Worm (Caenorhabditis elegans) whole organism, L2 larva: ENCODE data around the gene sth-1.

ENCODE experiments used
- C34F6.9 ChIP-seq: fragments of 150-350 bp; optimal IDR thresholded peaks from 2 replicates; lab custom pipeline; 2014; ENCODE audit warnings: missing biosample characterization, missing genetic modification characterization
- F13H6.1 ChIP-seq: sonication (generic microtip); optimal IDR thresholded peaks from 2 replicates; lab custom pipeline; 2016; ENCODE audit warnings: missing genetic modification characterization, missing compliant biosample characterization
- R02D3.7 ChIP-seq: fragments of 150-350 bp; optimal IDR thresholded peaks from 2 replicates; lab custom pipeline; 2014; ENCODE audit warnings: missing biosample characterization, missing genetic modification characterization
- Y55F3AM.14 ChIP-seq: fragments of 200-800 bp; sonication (Bioruptor generic); optimal IDR thresholded peaks from 2 replicates; lab custom pipeline; 2018; ENCODE audit warnings: mild to moderate bottlenecking, missing genetic modification characterization, missing compliant biosample characterization
- ZK546.5 ChIP-seq: sonication (generic microtip); optimal IDR thresholded peaks from 2 replicates; lab custom pipeline; 2017; ENCODE audit warnings: missing biosample characterization, missing genetic modification characterization
- alr-1 ChIP-seq: fragments of 150-350 bp; optimal IDR thresholded peaks from 2 replicates; lab custom pipeline; 2014; ENCODE audit warnings: missing biosample characterization, missing genetic modification characterization
- aly-2 ChIP-seq: fragments of 150-350 bp; optimal IDR thresholded peaks from 2 replicates; lab custom pipeline; 2014; ENCODE audit warnings: missing biosample characterization, missing genetic modification characterization
- ama-1 ChIP-seq: fragments of 150-350 bp; optimal IDR thresholded peaks from 2 replicates; lab custom pipeline; 2018; ENCODE audit warnings: inconsistent platforms
- blmp-1 ChIP-seq: sonication (generic microtip); optimal IDR thresholded peaks from 2 replicates; lab custom pipeline; 2017; ENCODE audit warnings: missing genetic modification characterization, mild to moderate bottlenecking, missing compliant biosample characterization, antibody characterized with exemption, moderate library complexity; ENCODE audit not compliant: insufficient read depth
- ceh-16 ChIP-seq: fragments of 150-350 bp; optimal IDR thresholded peaks from 2 replicates; lab custom pipeline; 2014; ENCODE audit warnings: missing biosample characterization, missing genetic modification characterization
- ceh-82 ChIP-seq: fragments of 150-350 bp; optimal IDR thresholded peaks from 2 replicates; lab custom pipeline; 2014; ENCODE audit warnings: missing biosample characterization, missing genetic modification characterization
- crh-2 ChIP-seq: sonication (generic microtip); optimal IDR thresholded peaks from 2 replicates; lab custom pipeline; 2017; ENCODE audit warnings: missing biosample characterization, missing genetic modification characterization
- dmd-4 ChIP-seq: sonication (generic microtip); optimal IDR thresholded peaks from 2 replicates; lab custom pipeline; 2017; ENCODE audit warnings: missing biosample characterization, missing genetic modification characterization
- egl-27 ChIP-seq: sonication (generic microtip); optimal IDR thresholded peaks from 3 replicates; lab custom pipeline; 2017; ENCODE audit warnings: missing biosample characterization, missing genetic modification reagents, missing genetic modification characterization
- elt-1 ChIP-seq: fragments of 150-350 bp; optimal IDR thresholded peaks from 2 replicates; lab custom pipeline; 2014; ENCODE audit warnings: missing biosample characterization, missing genetic modification characterization
- elt-3 ChIP-seq: sonication (generic microtip); optimal IDR thresholded peaks from 2 replicates; lab custom pipeline; 2017; ENCODE audit warnings: missing biosample characterization, missing genetic modification characterization
- fos-1 ChIP-seq: fragments of 150-350 bp; optimal IDR thresholded peaks from 2 replicates; lab custom pipeline; 2014; ENCODE audit warnings: missing biosample characterization, missing genetic modification characterization
- gmeb-1 ChIP-seq: fragments of 150-350 bp; optimal IDR thresholded peaks from 2 replicates; lab custom pipeline; 2014; ENCODE audit warnings: missing biosample characterization, missing genetic modification characterization
- lin-11 ChIP-seq: fragments of 150-350 bp; sonication (generic microtip); optimal IDR thresholded peaks from 2 replicates; lab custom pipeline; 2014; ENCODE audit warnings: missing biosample characterization, missing genetic modification characterization, inconsistent platforms, mixed read lengths
- lin-13 ChIP-seq: fragments of 150-350 bp; optimal IDR thresholded peaks from 2 replicates; lab custom pipeline; 2014; ENCODE audit warnings: missing biosample characterization, missing genetic modification reagents, missing genetic modification characterization
- lin-39 ChIP-seq: fragments of 150-350 bp; optimal IDR thresholded peaks from 2 replicates; lab custom pipeline; 2014; ENCODE audit warnings: missing biosample characterization, missing genetic modification reagents, missing genetic modification characterization
- lsy-2 ChIP-seq, 2 experiments: fragments of 150-350 bp in 1 of 2; sonication (generic microtip) in 1 of 2; optimal IDR thresholded peaks; 2 replicates each; lab custom pipeline; 2014 to 2017; ENCODE audit warnings: missing biosample characterization in 2 of 2, missing genetic modification characterization in 2 of 2
- mab-5 ChIP-seq: fragments of 150-350 bp; optimal IDR thresholded peaks from 2 replicates; lab custom pipeline; 2014; ENCODE audit warnings: missing biosample characterization, missing genetic modification characterization
- mbf-1 ChIP-seq: sonication (generic microtip); optimal IDR thresholded peaks from 2 replicates; lab custom pipeline; 2017; ENCODE audit warnings: missing biosample characterization, missing genetic modification characterization
- mdl-1 ChIP-seq, 2 experiments: fragments of 150-350 bp in 1 of 2; sonication (generic microtip) in 1 of 2; optimal IDR thresholded peaks; 2 replicates each; lab custom pipeline; 2017; ENCODE audit warnings: missing biosample characterization in 2 of 2, missing genetic modification characterization in 2 of 2
- nhr-10 ChIP-seq: sonication (generic microtip); optimal IDR thresholded peaks from 2 replicates; lab custom pipeline; 2017; ENCODE audit warnings: missing biosample characterization, missing genetic modification characterization
- nhr-11 ChIP-seq: fragments of 150-350 bp; optimal IDR thresholded peaks from 2 replicates; lab custom pipeline; 2014; ENCODE audit warnings: missing biosample characterization, missing genetic modification characterization
- nhr-12 ChIP-seq: fragments of 150-350 bp; optimal IDR thresholded peaks from 2 replicates; lab custom pipeline; 2014; ENCODE audit warnings: missing biosample characterization, missing genetic modification characterization
- nhr-129 ChIP-seq: fragments of 150-350 bp; optimal IDR thresholded peaks from 2 replicates; lab custom pipeline; 2014; ENCODE audit warnings: missing biosample characterization, missing genetic modification characterization
- nhr-21 ChIP-seq: fragments of 150-350 bp; optimal IDR thresholded peaks from 2 replicates; lab custom pipeline; 2014; ENCODE audit warnings: missing biosample characterization, missing genetic modification characterization
- nhr-23 ChIP-seq: fragments of 150-350 bp; optimal IDR thresholded peaks from 2 replicates; lab custom pipeline; 2014; ENCODE audit warnings: missing biosample characterization, missing genetic modification reagents, missing genetic modification characterization
- nhr-237 ChIP-seq: fragments of 150-350 bp; optimal IDR thresholded peaks from 2 replicates; lab custom pipeline; 2014; ENCODE audit warnings: missing biosample characterization, missing genetic modification characterization
- nhr-25 ChIP-seq: fragments of 150-350 bp; sonication (generic microtip); optimal IDR thresholded peaks from 3 replicates; lab custom pipeline; 2014; ENCODE audit warnings: missing biosample characterization, missing genetic modification characterization
- nhr-6 ChIP-seq: fragments of 150-350 bp; optimal IDR thresholded peaks from 2 replicates; lab custom pipeline; 2014; ENCODE audit warnings: missing biosample characterization, missing genetic modification characterization
- nhr-77 ChIP-seq: fragments of 150-350 bp; optimal IDR thresholded peaks from 2 replicates; lab custom pipeline; 2014; ENCODE audit warnings: missing biosample characterization, missing genetic modification characterization
- peb-1 ChIP-seq: fragments of 150-350 bp; optimal IDR thresholded peaks from 2 replicates; lab custom pipeline; 2014; ENCODE audit warnings: missing biosample characterization, missing genetic modification characterization
- sem-4 ChIP-seq: fragments of 150-350 bp; optimal IDR thresholded peaks from 2 replicates; lab custom pipeline; 2014; ENCODE audit warnings: missing biosample characterization, missing genetic modification reagents, missing genetic modification characterization
- skn-1 ChIP-seq: sonication (generic microtip); optimal IDR thresholded peaks from 2 replicates; lab custom pipeline; 2017; ENCODE audit warnings: missing biosample characterization, missing genetic modification characterization
- sma-3 ChIP-seq: sonication (generic microtip); optimal IDR thresholded peaks from 2 replicates; lab custom pipeline; 2016; ENCODE audit warnings: missing genetic modification reagents, missing genetic modification characterization, missing compliant biosample characterization
- sma-9 ChIP-seq, 2 experiments: fragments of 150-350 bp in 1 of 2; sonication (generic microtip) in 1 of 2; optimal IDR thresholded peaks; 2 replicates each; lab custom pipeline; 2014 to 2016; ENCODE audit warnings: missing genetic modification characterization in 2 of 2, mild to moderate bottlenecking in 1 of 2, missing biosample characterization in 1 of 2, missing compliant biosample characterization in 1 of 2, missing genetic modification reagents in 1 of 2, moderate library complexity in 1 of 2
- snpc-4 ChIP-seq: fragments of 150-350 bp; optimal IDR thresholded peaks from 2 replicates; lab custom pipeline; 2014; ENCODE audit warnings: missing biosample characterization, missing genetic modification characterization
- unc-39 ChIP-seq: fragments of 150-350 bp; optimal IDR thresholded peaks from 2 replicates; lab custom pipeline; 2014; ENCODE audit warnings: missing biosample characterization, missing genetic modification characterization
- unc-55 ChIP-seq: fragments of 150-350 bp; sonication (generic microtip); optimal IDR thresholded peaks from 3 replicates; lab custom pipeline; 2014; ENCODE audit warnings: missing biosample characterization, missing genetic modification reagents, missing genetic modification characterization
- unc-62 ChIP-seq: fragments of 150-350 bp; optimal IDR thresholded peaks from 2 replicates; lab custom pipeline; 2014; ENCODE audit warnings: missing biosample characterization, missing genetic modification reagents, missing genetic modification characterization
- zag-1 ChIP-seq: fragments of 150-350 bp; optimal IDR thresholded peaks from 2 replicates; lab custom pipeline; 2014; ENCODE audit warnings: missing biosample characterization, missing genetic modification characterization
- ztf-1 ChIP-seq: fragments of 200-800 bp; sonication (Bioruptor generic); conservative IDR thresholded peaks from 2 replicates; pipeline ENCODE4 v1.3.6; 2022; ENCODE audit warnings: missing genetic modification characterization, missing compliant biosample characterization
- ztf-11 ChIP-seq: sonication (generic microtip); optimal IDR thresholded peaks from 2 replicates; lab custom pipeline; 2017; ENCODE audit warnings: missing biosample characterization, missing genetic modification characterization
- ztf-4 ChIP-seq: fragments of 150-350 bp; optimal IDR thresholded peaks from 2 replicates; lab custom pipeline; 2014; ENCODE audit warnings: missing biosample characterization, missing genetic modification characterization

Gene sth-1

ce11 chrV:8031121-8031520 is 20.8 kb upstream of the sth-1 start, which contains the start of gene vars-1:
vars-1 (plus strand) TSS chrV:8031411.
- TF ChIP-seq ztf-4 (tag; lab: Kevin White, UChicago) (no peak), nhr-23 (tag; lab: Kevin White, UChicago) (no peak), lin-13 (GFP tag; lab: Kevin White, UChicago) (peak; percentile 35), lin-11 (tag; lab: Kevin White, UChicago) (no peak), fos-1 (no peak), ztf-11 (no peak), gmeb-1 (tag; lab: Kevin White, UChicago) (peak; percentile 97), sma-9 (GFP tag; optimal IDR thresholded peaks at IDR 0.05; lab: Kevin White, UChicago) (peak; percentile 42), sma-9 (tag; optimal IDR thresholded peaks at IDR 0.05; lab: Kevin White, UChicago) (no peak), ceh-82 (no peak), mdl-1 (tag; optimal IDR thresholded peaks at IDR 0.05; lab: Kevin White, UChicago) (no peak), skn-1 (tag; lab: Kevin White, UChicago) (no peak), nhr-6 (tag; lab: Kevin White, UChicago) (no peak), F13H6.1 (tag; lab: Kevin White, UChicago) (no peak), unc-39 (tag; lab: Kevin White, UChicago) (no peak), crh-2 (tag; lab: Kevin White, UChicago) (peak; percentile 50), ama-1 (lab: Kevin White, UChicago) (no peak), nhr-21 (tag; lab: Kevin White, UChicago) (peak; percentile 48), nhr-12 (no peak), elt-1 (tag; lab: Kevin White, UChicago) (no peak), C34F6.9 (tag; lab: Kevin White, UChicago) (peak; percentile 66), dmd-4 (no peak), sem-4 (tag; lab: Kevin White, UChicago) (no peak), nhr-10 (no peak), unc-55 (peak; percentile 64), aly-2 (no peak), nhr-11 (tag; lab: Kevin White, UChicago) (no peak), mab-5 (no peak), ztf-1 (GFP tag; lab: Robert Waterston, UW) (no peak), nhr-25 (tag; lab: Kevin White, UChicago) (peak; percentile 29), alr-1 (tag; lab: Kevin White, UChicago) (no peak), lsy-2 (tag; optimal IDR thresholded peaks at IDR 0.05; lab: Kevin White, UChicago) (peak in 1 of 2 experiments; percentile 76), zag-1 (tag; lab: Kevin White, UChicago) (no peak), ceh-16 (tag; lab: Kevin White, UChicago) (no peak), ZK546.5 (tag; lab: Kevin White, UChicago) (no peak), nhr-129 (tag; lab: Kevin White, UChicago) (peak; percentile 13), R02D3.7 (tag; lab: Kevin White, UChicago) (no peak), snpc-4 (tag; lab: Kevin White, UChicago) (no peak), nhr-77 (tag; lab: Kevin White, UChicago) (no peak), mbf-1 (tag; lab: Kevin White, UChicago) (no peak), sma-3 (peak; percentile 43), lin-39 (tag; lab: Kevin White, UChicago) (no peak), elt-3 (tag; lab: Kevin White, UChicago) (no peak), blmp-1 (tag; lab: Kevin White, UChicago) (no peak), egl-27 (tag; lab: Kevin White, UChicago) (peak; percentile 4), nhr-237 (tag; lab: Kevin White, UChicago) (no peak), peb-1 (tag; lab: Kevin White, UChicago) (no peak), unc-62 (GFP tag; lab: Kevin White, UChicago) (no peak), Y55F3AM.14 (no peak)
